Worm (Caenorhabditis elegans) whole organism, L4 larva: ENCODE data around the gene Y49E10.4.

Experiments used
- F44E2.7 ChIP-seq: fragments of 200-800 bp; sonication (Bioruptor generic); IDR thresholded peaks from 2 replicates; pipeline ENCODE4 v2.1.2; 2022; ENCODE audit warnings: missing genetic modification characterization, missing compliant biosample characterization
- Y105C5A.15 ChIP-seq: fragments of 200-800 bp; sonication (Bioruptor generic); IDR thresholded peaks from 2 replicates; pipeline ENCODE4 v1.3.6; 2022; ENCODE audit warnings: missing genetic modification characterization, missing compliant biosample characterization
- Y5F2A.4 ChIP-seq: fragments of 200-800 bp; sonication (Bioruptor generic); optimal IDR thresholded peaks from 2 replicates; lab custom pipeline; 2018; ENCODE audit warnings: mild to moderate bottlenecking, missing genetic modification characterization, missing compliant biosample characterization
- Y75B8A.6 ChIP-seq: fragments of 200-800 bp; sonication (Bioruptor generic); IDR thresholded peaks from 2 replicates; pipeline ENCODE4 v1.3.6; 2022; ENCODE audit warnings: missing genetic modification reagents, missing genetic modification characterization, missing compliant biosample characterization
- ama-1 ChIP-seq: fragments of 150-350 bp; optimal IDR thresholded peaks from 2 replicates; lab custom pipeline; 2014; ENCODE audit warnings: inconsistent platforms, mixed read lengths
- attf-4 ChIP-seq: sonication (generic microtip); optimal IDR thresholded peaks from 3 replicates; lab custom pipeline; 2017; ENCODE audit warnings: missing biosample characterization, missing genetic modification characterization
- ceh-32 ChIP-seq: sonication (generic microtip); optimal IDR thresholded peaks from 2 replicates; lab custom pipeline; 2016; ENCODE audit warnings: mild to moderate bottlenecking, missing genetic modification characterization, missing compliant biosample characterization; ENCODE audit not compliant: poor library complexity
- ces-1 ChIP-seq: fragments of 150-350 bp; sonication (generic microtip); optimal IDR thresholded peaks from 4 replicates; lab custom pipeline; 2014; ENCODE audit warnings: missing biosample characterization, missing genetic modification reagents, missing genetic modification characterization
- ctbp-1 ChIP-seq: fragments of 200-800 bp; sonication (Bioruptor generic); IDR thresholded peaks from 2 replicates; pipeline ENCODE4 v1.3.6; 2022; ENCODE audit warnings: missing genetic modification reagents, missing genetic modification characterization, missing compliant biosample characterization
- daf-12 ChIP-seq: fragments of 150-350 bp; optimal IDR thresholded peaks from 2 replicates; lab custom pipeline; 2014; ENCODE audit warnings: missing biosample characterization, missing genetic modification reagents, missing genetic modification characterization
- daf-16 ChIP-seq, 3 experiments: sonication (generic microtip); optimal IDR thresholded peaks; 2 replicates each; lab custom pipeline; 2016 to 2017; ENCODE audit warnings: missing genetic modification characterization in 3 of 3, missing genetic modification reagents in 3 of 3, mild to moderate bottlenecking in 2 of 3, missing compliant biosample characterization in 2 of 3, missing biosample characterization in 1 of 3, moderate library complexity in 1 of 3
- daf-19 ChIP-seq: fragments of 200-800 bp; sonication (Bioruptor generic); conservative IDR thresholded peaks from 2 replicates; pipeline ENCODE4 v1.3.6; 2022; ENCODE audit warnings: missing genetic modification characterization, missing compliant biosample characterization
- dmd-6 ChIP-seq: fragments of 200-800 bp; sonication (Bioruptor generic); IDR thresholded peaks from 2 replicates; pipeline ENCODE4 v1.3.6; 2022; ENCODE audit warnings: missing genetic modification reagents, missing genetic modification characterization, missing compliant biosample characterization
- dpl-1 ChIP-seq: fragments of 150-350 bp; optimal IDR thresholded peaks from 2 replicates; lab custom pipeline; 2014; ENCODE audit warnings: missing biosample characterization, missing genetic modification reagents, missing genetic modification characterization
- dve-1 ChIP-seq: sonication (generic microtip); optimal IDR thresholded peaks from 2 replicates; lab custom pipeline; 2017; ENCODE audit warnings: antibody characterized with exemption, mild to moderate bottlenecking, missing genetic modification characterization, missing compliant biosample characterization; ENCODE audit not compliant: insufficient read depth
- fos-1 ChIP-seq: fragments of 150-350 bp; optimal IDR thresholded peaks from 2 replicates; lab custom pipeline; 2014; ENCODE audit warnings: missing biosample characterization, missing genetic modification characterization
- hlh-11 ChIP-seq: fragments of 200-800 bp; sonication (Bioruptor generic); optimal IDR thresholded peaks from 2 replicates; lab custom pipeline; 2018; ENCODE audit warnings: mild to moderate bottlenecking, missing genetic modification characterization, missing compliant biosample characterization
- hlh-30 ChIP-seq: sonication (generic microtip); optimal IDR thresholded peaks from 2 replicates; lab custom pipeline; 2017; ENCODE audit warnings: antibody characterized with exemption, mild to moderate bottlenecking, missing genetic modification characterization, missing compliant biosample characterization; ENCODE audit not compliant: insufficient read depth
- jun-1 ChIP-seq: fragments of 150-350 bp; optimal IDR thresholded peaks from 2 replicates; lab custom pipeline; 2014; ENCODE audit warnings: missing biosample characterization, missing genetic modification reagents, missing genetic modification characterization
- lin-38 ChIP-seq: fragments of 200-800 bp; sonication (Bioruptor generic); IDR thresholded peaks from 2 replicates; pipeline ENCODE4 v1.3.6; 2022; ENCODE audit warnings: missing genetic modification reagents, missing genetic modification characterization, missing compliant biosample characterization
- lsy-2 ChIP-seq, 2 experiments: fragments of 150-350 bp in 1 of 2; sonication (generic microtip) in 1 of 2; optimal IDR thresholded peaks; 2 replicates each; lab custom pipeline; 2014 to 2017; ENCODE audit warnings: missing biosample characterization in 2 of 2, missing genetic modification characterization in 2 of 2
- mep-1 ChIP-seq: fragments of 150-350 bp; sonication (generic microtip); optimal IDR thresholded peaks from 3 replicates; lab custom pipeline; 2014; ENCODE audit warnings: missing biosample characterization, missing genetic modification characterization
- mes-2 ChIP-seq: sonication (generic microtip); optimal IDR thresholded peaks from 2 replicates; lab custom pipeline; 2016; ENCODE audit warnings: missing genotype, mild to moderate bottlenecking, missing genetic modification characterization, missing compliant biosample characterization; ENCODE audit not compliant: poor library complexity, severe bottlenecking
- nhr-237 ChIP-seq: sonication (generic microtip); optimal IDR thresholded peaks from 2 replicates; lab custom pipeline; 2017; ENCODE audit warnings: missing biosample characterization, missing genetic modification characterization
- nhr-28 ChIP-seq: fragments of 150-350 bp; optimal IDR thresholded peaks from 2 replicates; lab custom pipeline; 2014; ENCODE audit warnings: missing biosample characterization, missing genetic modification characterization
- nhr-6 ChIP-seq: fragments of 150-350 bp; optimal IDR thresholded peaks from 2 replicates; lab custom pipeline; 2014; ENCODE audit warnings: missing biosample characterization, missing genetic modification characterization
- nhr-77 ChIP-seq: fragments of 150-350 bp; optimal IDR thresholded peaks from 2 replicates; lab custom pipeline; 2014; ENCODE audit warnings: missing biosample characterization, missing genetic modification characterization
- pha-4 ChIP-seq, 2 experiments: fragments of 150-350 bp in 1 of 2; fragments of 200-800 bp in 1 of 2; sonication (Bioruptor generic) in 1 of 2; IDR thresholded peaks in 1 of 2; optimal IDR thresholded peaks in 1 of 2; 2 replicates each; pipeline versions ENCODE4 v1.3.6 to Lab custom; 2014 to 2022; ENCODE audit warnings: missing genetic modification characterization in 2 of 2, missing genetic modification reagents in 2 of 2, missing biosample characterization in 1 of 2, missing compliant biosample characterization in 1 of 2
- pqm-1 ChIP-seq: sonication (generic microtip); optimal IDR thresholded peaks from 2 replicates; lab custom pipeline; 2017; ENCODE audit warnings: missing biosample characterization, missing genetic modification characterization
- snpc-4 ChIP-seq: fragments of 150-350 bp; optimal IDR thresholded peaks from 2 replicates; lab custom pipeline; 2014; ENCODE audit warnings: missing biosample characterization, missing genetic modification characterization
- unc-39 ChIP-seq: sonication (generic microtip); optimal IDR thresholded peaks from 2 replicates; lab custom pipeline; 2017; ENCODE audit warnings: missing biosample characterization, missing genetic modification characterization
- unc-62 ChIP-seq, 3 experiments: fragments of 150-350 bp in 1 of 3; sonication (generic microtip); optimal IDR thresholded peaks in 2 of 3; peaks in 1 of 3; 1 replicate in 1 of 3; 2 replicates in 2 of 3; lab custom pipeline; 2014 to 2017; ENCODE audit warnings: missing biosample characterization in 3 of 3, missing genetic modification characterization in 3 of 3, missing genetic modification reagents in 3 of 3, missing genotype in 1 of 3
- ztf-11 ChIP-seq: fragments of 150-350 bp; optimal IDR thresholded peaks from 2 replicates; lab custom pipeline; 2014; ENCODE audit warnings: missing biosample characterization, missing genetic modification characterization

The Y49E10.4 gene

DNA sequence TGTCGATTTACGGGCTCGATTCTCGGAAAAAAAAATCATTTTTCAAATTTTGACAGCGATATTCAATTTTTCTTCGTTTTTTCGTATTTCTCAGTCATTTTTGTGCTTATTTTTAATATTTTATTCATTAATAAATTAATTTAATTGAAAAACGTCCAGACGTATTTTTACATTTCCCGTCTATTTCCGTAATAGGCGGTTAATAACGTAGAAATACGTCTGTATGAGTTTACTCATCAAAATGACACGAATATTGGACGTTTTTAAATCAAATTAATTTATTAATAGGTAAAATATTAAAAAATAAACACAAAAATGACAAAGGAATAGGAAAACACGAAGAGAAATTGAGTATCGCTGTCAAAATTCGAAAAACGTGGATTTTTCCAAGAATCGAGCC lies 41.1 kb upstream of the Y49E10.4 start:
- TF ChIP-seq Y105C5A.15 (GFP tag; lab: Robert Waterston, UW) (no peak), mep-1 (peak; percentile 28)

DNA sequence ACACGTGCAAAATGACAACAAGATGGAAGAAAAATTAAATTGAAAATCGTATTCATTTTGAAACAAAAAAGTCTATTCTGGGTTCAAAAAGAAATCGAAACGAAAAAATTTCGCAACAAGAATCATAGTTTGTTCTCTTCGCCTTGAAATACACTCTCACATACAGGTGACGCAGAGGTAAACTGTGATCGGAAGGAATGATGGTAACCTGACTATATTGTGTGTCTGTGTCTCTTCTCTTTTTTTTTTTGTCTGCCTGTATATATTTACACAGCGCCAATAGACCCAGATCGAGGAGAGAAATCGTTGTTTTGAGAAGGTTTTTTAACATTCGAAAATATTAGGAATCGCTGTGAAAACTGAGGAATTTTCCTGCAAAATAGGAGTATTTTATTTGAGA lies 40.5 kb upstream of the Y49E10.4 start:
- TF ChIP-seq jun-1, result no peak
- no peak for TF ChIP-seq daf-16 (GFP tag; optimal IDR thresholded peaks at IDR 0.05; lab: Kevin White, UChicago)
- peak; percentile 44 for TF ChIP-seq daf-16 (tag; optimal IDR thresholded peaks at IDR 0.05; lab: Kevin White, UChicago)
- TF ChIP-seq lsy-2 (tag; optimal IDR thresholded peaks at IDR 0.05; lab: Kevin White, UChicago), result peak in 1 of 2 experiments; percentile 44
- peak; percentile 68 for TF ChIP-seq dmd-6 (GFP tag; lab: Robert Waterston, UW)
- TF ChIP-seq ces-1 (GFP tag; lab: Kevin White, UChicago), result no peak
- no peak for TF ChIP-seq Y5F2A.4
- TF ChIP-seq ztf-11 (tag; lab: Kevin White, UChicago), result no peak
- TF ChIP-seq nhr-77 (tag; lab: Kevin White, UChicago), result peak; percentile 70
- TF ChIP-seq hlh-11 (tag; lab: Kevin White, UChicago), result peak; percentile 66
- TF ChIP-seq ama-1 (lab: Kevin White, UChicago), result no peak
- no peak for TF ChIP-seq nhr-237 (tag; lab: Kevin White, UChicago)
- peak; percentile 83 for TF ChIP-seq nhr-6
- peak; percentile 89 for TF ChIP-seq nhr-28 (tag; lab: Kevin White, UChicago)
- peak in 1 of 2 experiments; percentile 7 for TF ChIP-seq unc-62 (GFP tag; optimal IDR thresholded peaks at IDR 0.05 in 1 of 2; lab: Kevin White, UChicago)
- TF ChIP-seq unc-62 (tag; optimal IDR thresholded peaks at IDR 0.05; lab: Kevin White, UChicago), result no peak
- TF ChIP-seq lin-38 (GFP tag; lab: Robert Waterston, UW), result no peak
- no peak for TF ChIP-seq pha-4 (GFP tag; IDR thresholded peaks at IDR 0.05; lab: Robert Waterston, UW)
- peak; percentile 63 for TF ChIP-seq pha-4 (tag; optimal IDR thresholded peaks at IDR 0.05; lab: Kevin White, UChicago)
- TF ChIP-seq Y75B8A.6, result no peak
- peak; percentile 85 for TF ChIP-seq hlh-30 (tag; lab: Kevin White, UChicago)
- TF ChIP-seq dve-1 (tag; lab: Kevin White, UChicago), result peak; percentile 72
- TF ChIP-seq pqm-1 (tag; lab: Kevin White, UChicago), result peak; percentile 70
- peak; percentile 41 for TF ChIP-seq mep-1
- TF ChIP-seq dpl-1, result peak; percentile 49
- TF ChIP-seq F44E2.7 (GFP tag; lab: Robert Waterston, UW), result no peak
- TF ChIP-seq mes-2, result peak; percentile 35

DNA sequence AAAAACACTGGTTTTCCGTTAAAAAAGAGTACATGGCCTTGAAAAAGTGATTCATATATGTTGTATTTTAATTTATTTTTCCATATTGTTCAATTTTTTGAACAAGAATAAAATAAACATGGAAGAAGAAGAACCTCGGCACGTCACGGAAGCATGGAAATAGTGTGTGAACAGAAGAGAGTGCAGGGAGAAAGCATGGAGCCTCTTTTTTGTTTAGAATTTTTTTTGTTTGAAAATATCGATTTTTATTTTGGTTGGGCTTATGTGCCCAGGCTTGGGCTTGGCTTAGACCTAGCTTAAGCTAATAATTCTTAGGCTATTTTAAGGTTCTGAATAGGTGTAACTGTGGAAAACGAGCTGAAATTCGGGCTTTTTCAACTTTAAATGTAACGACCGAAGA lies 38.1 kb upstream of the Y49E10.4 start, which contains the start of gene tat-1:
tat-1 (minus strand) TSS at position 11 of the 400 bp plus-strand sequence.
- no peak for TF ChIP-seq ctbp-1 (GFP tag; lab: Robert Waterston, UW)
- TF ChIP-seq attf-4, result no peak
- TF ChIP-seq daf-16 (GFP tag; optimal IDR thresholded peaks at IDR 0.05; lab: Kevin White, UChicago), result no peak
- peak; percentile 33 for TF ChIP-seq daf-16 (tag; optimal IDR thresholded peaks at IDR 0.05; lab: Kevin White, UChicago)
- TF ChIP-seq fos-1 (tag; lab: Kevin White, UChicago), result no peak
- TF ChIP-seq pha-4 (GFP tag; IDR thresholded peaks at IDR 0.05; lab: Robert Waterston, UW), result no peak
- peak; percentile 42 for TF ChIP-seq pha-4 (tag; optimal IDR thresholded peaks at IDR 0.05; lab: Kevin White, UChicago)
- no peak for TF ChIP-seq daf-19 (GFP tag; lab: Robert Waterston, UW)

DNA sequence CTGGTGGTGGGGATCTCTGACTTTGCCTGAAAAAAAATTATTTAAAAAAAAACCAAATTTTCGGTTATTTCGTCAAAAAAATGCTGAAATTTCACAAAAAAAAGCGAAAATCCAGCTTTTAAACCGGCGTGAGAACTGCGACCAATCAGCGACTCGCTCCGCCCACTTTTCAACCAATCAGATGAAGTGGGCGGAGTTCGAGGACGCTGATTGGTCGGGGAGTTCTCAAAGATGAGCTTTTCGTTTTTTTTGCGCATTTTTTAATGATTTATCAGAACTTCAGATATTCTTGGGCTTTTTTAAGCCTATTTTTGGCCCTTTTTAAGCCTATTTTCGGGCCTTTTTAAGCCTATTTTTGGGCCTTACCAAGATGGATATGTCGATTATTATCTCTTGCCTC lies 36.6 kb upstream of the Y49E10.4 start:
- TF ChIP-seq nhr-237 (tag; lab: Kevin White, UChicago), result no peak
- no peak for TF ChIP-seq daf-19 (GFP tag; lab: Robert Waterston, UW)
- TF ChIP-seq Y105C5A.15 (GFP tag; lab: Robert Waterston, UW), result no peak
- no peak for TF ChIP-seq daf-12 (tag; lab: Kevin White, UChicago)
- TF ChIP-seq, all 104 proteins: peak for 0

DNA sequence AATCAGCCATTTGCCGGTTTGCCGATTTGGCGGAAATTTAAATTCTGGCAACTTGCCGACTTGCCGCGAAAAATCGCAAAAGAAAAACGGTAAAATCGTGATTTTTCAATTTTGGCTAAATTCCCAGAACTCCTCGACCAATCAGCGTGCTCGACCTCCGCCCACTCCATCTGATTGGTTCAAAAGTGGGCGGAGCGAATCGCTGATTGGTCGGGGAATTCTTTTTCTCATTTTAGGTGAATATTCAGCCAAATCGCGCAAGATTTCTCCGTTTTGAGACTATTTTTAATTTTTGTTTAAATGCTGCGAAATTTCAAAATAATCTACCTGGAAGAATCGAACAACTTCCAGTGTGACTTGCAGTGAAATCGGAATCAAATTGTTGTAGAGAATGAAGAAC lies 30.9 kb upstream of the Y49E10.4 start:
- TF ChIP-seq ceh-32 (no peak), dpl-1 (no peak), snpc-4 (no peak), unc-39 (tag; lab: Kevin White, UChicago) (no peak), daf-19 (GFP tag; lab: Robert Waterston, UW) (no peak), lsy-2 (tag; optimal IDR thresholded peaks at IDR 0.05; lab: Kevin White, UChicago) (no peak)
